Worm (Caenorhabditis elegans) whole organism, L2 larva: ENCODE data around the gene K03H6.4.

Source experiments
- C34F6.9 ChIP-seq: fragments of 150-350 bp; optimal IDR thresholded peaks from 2 replicates; lab custom pipeline; 2014; ENCODE audit warnings: missing biosample characterization, missing genetic modification characterization
- F13H6.1 ChIP-seq: sonication (generic microtip); optimal IDR thresholded peaks from 2 replicates; lab custom pipeline; 2016; ENCODE audit warnings: missing genetic modification characterization, missing compliant biosample characterization
- Y55F3AM.14 ChIP-seq: fragments of 200-800 bp; sonication (Bioruptor generic); optimal IDR thresholded peaks from 2 replicates; lab custom pipeline; 2018; ENCODE audit warnings: mild to moderate bottlenecking, missing genetic modification characterization, missing compliant biosample characterization
- alr-1 ChIP-seq: fragments of 150-350 bp; optimal IDR thresholded peaks from 2 replicates; lab custom pipeline; 2014; ENCODE audit warnings: missing biosample characterization, missing genetic modification characterization
- blmp-1 ChIP-seq: sonication (generic microtip); optimal IDR thresholded peaks from 2 replicates; lab custom pipeline; 2017; ENCODE audit warnings: missing genetic modification characterization, mild to moderate bottlenecking, missing compliant biosample characterization, antibody characterized with exemption, moderate library complexity; ENCODE audit not compliant: insufficient read depth
- ceh-16 ChIP-seq: fragments of 150-350 bp; optimal IDR thresholded peaks from 2 replicates; lab custom pipeline; 2014; ENCODE audit warnings: missing biosample characterization, missing genetic modification characterization
- crh-2 ChIP-seq: sonication (generic microtip); optimal IDR thresholded peaks from 2 replicates; lab custom pipeline; 2017; ENCODE audit warnings: missing biosample characterization, missing genetic modification characterization
- mbf-1 ChIP-seq: sonication (generic microtip); optimal IDR thresholded peaks from 2 replicates; lab custom pipeline; 2017; ENCODE audit warnings: missing biosample characterization, missing genetic modification characterization
- nhr-10 ChIP-seq: sonication (generic microtip); optimal IDR thresholded peaks from 2 replicates; lab custom pipeline; 2017; ENCODE audit warnings: missing biosample characterization, missing genetic modification characterization
- nhr-129 ChIP-seq: fragments of 150-350 bp; optimal IDR thresholded peaks from 2 replicates; lab custom pipeline; 2014; ENCODE audit warnings: missing biosample characterization, missing genetic modification characterization
- nhr-21 ChIP-seq: fragments of 150-350 bp; optimal IDR thresholded peaks from 2 replicates; lab custom pipeline; 2014; ENCODE audit warnings: missing biosample characterization, missing genetic modification characterization
- nhr-237 ChIP-seq: fragments of 150-350 bp; optimal IDR thresholded peaks from 2 replicates; lab custom pipeline; 2014; ENCODE audit warnings: missing biosample characterization, missing genetic modification characterization
- nhr-77 ChIP-seq: fragments of 150-350 bp; optimal IDR thresholded peaks from 2 replicates; lab custom pipeline; 2014; ENCODE audit warnings: missing biosample characterization, missing genetic modification characterization
- snpc-4 ChIP-seq: fragments of 150-350 bp; optimal IDR thresholded peaks from 2 replicates; lab custom pipeline; 2014; ENCODE audit warnings: missing biosample characterization, missing genetic modification characterization
- unc-62 ChIP-seq: fragments of 150-350 bp; optimal IDR thresholded peaks from 2 replicates; lab custom pipeline; 2014; ENCODE audit warnings: missing biosample characterization, missing genetic modification reagents, missing genetic modification characterization
- zag-1 ChIP-seq: fragments of 150-350 bp; optimal IDR thresholded peaks from 2 replicates; lab custom pipeline; 2014; ENCODE audit warnings: missing biosample characterization, missing genetic modification characterization
- ztf-4 ChIP-seq: fragments of 150-350 bp; optimal IDR thresholded peaks from 2 replicates; lab custom pipeline; 2014; ENCODE audit warnings: missing biosample characterization, missing genetic modification characterization

K03H6.4 gene

DNA sequence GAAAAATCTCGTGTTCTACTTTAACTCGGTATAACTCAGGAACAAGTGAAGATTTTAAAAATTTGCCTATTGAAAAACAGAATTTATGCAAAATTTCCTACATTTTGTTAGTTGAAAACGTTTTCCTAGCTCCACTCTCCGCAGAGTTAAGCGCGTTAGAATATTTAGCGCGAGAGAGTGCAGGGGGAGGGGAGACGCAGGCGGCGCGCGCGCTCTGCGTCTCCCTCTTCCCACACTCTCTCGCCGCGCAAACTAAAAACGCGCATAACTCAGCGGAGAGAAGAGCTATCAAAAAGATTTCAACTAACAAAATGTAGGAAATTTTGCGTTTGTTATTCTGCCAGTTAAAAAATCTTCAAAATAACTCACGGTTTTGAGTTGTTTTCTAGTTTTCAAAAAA is 49.0 kb downstream of the K03H6.4 start:
- no peak for TF ChIP-seq zag-1

- TF ChIP-seq nhr-237 (tag; lab: Kevin White, UChicago) (no peak), nhr-10 (no peak), nhr-129 (tag; lab: Kevin White, UChicago) (no peak), unc-62 (GFP tag; lab: Kevin White, UChicago) (no peak), alr-1 (tag; lab: Kevin White, UChicago) (no peak), crh-2 (no peak), mbf-1 (tag; lab: Kevin White, UChicago) (no peak), Y55F3AM.14 (GFP tag; lab: Kevin White, UChicago) (no peak), ceh-16 (tag; lab: Kevin White, UChicago) (no peak), C34F6.9 (no peak), nhr-77 (tag; lab: Kevin White, UChicago) (no peak)
Measured at ce11 chrIV:1470364-1470763, 50.8 kb downstream of the K03H6.4 start.

- TF ChIP-seq F13H6.1 (tag; lab: Kevin White, UChicago) (no peak), Y55F3AM.14 (GFP tag; lab: Kevin White, UChicago) (no peak), blmp-1 (no peak), snpc-4 (tag; lab: Kevin White, UChicago) (no peak), unc-62 (GFP tag; lab: Kevin White, UChicago) (no peak), nhr-21 (tag; lab: Kevin White, UChicago) (no peak), ztf-4 (no peak)
Measured at ce11 chrIV:1469093-1469492, 52.0 kb downstream of the K03H6.4 start.
